Fruit fly (Drosophila melanogaster): ENCODE data around the gene TM9SF3.

dm6 chr3L:5641120-5641519, 37.3 kb upstream of the TM9SF3 start:
- no peak for TF ChIP-seq CG34367 (tag; optimal IDR thresholded peaks at IDR 0.05)
- no peak for TF ChIP-seq CG10348 (GFP tag; IDR thresholded peaks at IDR 0.05)
- no peak for TF ChIP-seq fd96Ca (GFP tag; IDR thresholded peaks at IDR 0.05)
- no peak for TF ChIP-seq Ets98B (GFP tag; IDR thresholded peaks at IDR 0.05)
- TF ChIP-seq Pif1B (GFP tag; optimal IDR thresholded peaks at IDR 0.05): no peak
- no peak for TF ChIP-seq D1 (tag; optimal IDR thresholded peaks at IDR 0.05)
- no peak for TF ChIP-seq CG14655 (GFP tag; optimal IDR thresholded peaks at IDR 0.05)
- TF ChIP-seq CG17806 (tag; optimal IDR thresholded peaks at IDR 0.05): no peak
- no peak for TF ChIP-seq CG32121 (GFP tag; IDR thresholded peaks at IDR 0.05)
- TF ChIP-seq rn (GFP tag; IDR thresholded peaks at IDR 0.05): no peak
- TF ChIP-seq CG13204 (GFP tag; optimal IDR thresholded peaks at IDR 0.05): no peak
